Fruit fly (Drosophila melanogaster): Measurements from ENCODE around the gene Sap130.

- TF ChIP-seq psq (optimal IDR thresholded peaks at IDR 0.05), result no peak
- no peak for TF ChIP-seq ttk (optimal IDR thresholded peaks at IDR 0.05)
These were observed 24.7 kb downstream of the Sap130 start for dm6 chr3L:12830416-12830815.
